Fruit fly (Drosophila melanogaster): ENCODE measurements around the gene CG32576.

CG32576 gene

dm6 chrX:16286083-16286666 lies 2.2 kb downstream of the CG32576 start, which contains the start of gene UQCR-14 (continued):
- TF ChIP-seq ATbp (GFP tag; optimal IDR thresholded peaks at IDR 0.05) (no peak), CG8478 (optimal IDR thresholded peaks at IDR 0.05) (no peak), kni (GFP tag; optimal IDR thresholded peaks at IDR 0.05) (no peak), phol (tag; optimal IDR thresholded peaks at IDR 0.05) (peak; percentile 39), esg (GFP tag; conservative IDR thresholded peaks at IDR 0.05) (no peak), lbe (GFP tag; optimal IDR thresholded peaks at IDR 0.05) (peak; percentile 37), Eip74EF (GFP tag; optimal IDR thresholded peaks at IDR 0.05) (no peak), tap (tag; optimal IDR thresholded peaks at IDR 0.05) (no peak), CG2199 (GFP tag; IDR thresholded peaks at IDR 0.05) (peak; percentile 21; the same call in 1 of the 3 replicates), slp2 (GFP tag; optimal IDR thresholded peaks at IDR 0.05) (no peak), CG17912 (GFP tag; optimal IDR thresholded peaks at IDR 0.05) (no peak), pnt (GFP tag; optimal IDR thresholded peaks at IDR 0.05) (no peak), Hey (tag; optimal IDR thresholded peaks at IDR 0.05) (no peak), CG2875 (GFP tag; optimal IDR thresholded peaks at IDR 0.05) (no peak), toy (GFP tag; IDR thresholded peaks at IDR 0.05) (no peak), gcm2 (GFP tag; optimal IDR thresholded peaks at IDR 0.05) (no peak), CG11247 (GFP tag; IDR thresholded peaks at IDR 0.05) (peak; percentile 18; the same call in 1 of the 2 replicates), E2f2 (GFP tag; IDR thresholded peaks at IDR 0.05) (peak; percentile 71), CG9817 (tag; optimal IDR thresholded peaks at IDR 0.05) (no peak), wdn (GFP tag; IDR thresholded peaks at IDR 0.05) (no peak), CG12155 (GFP tag; optimal IDR thresholded peaks at IDR 0.05) (peak; percentile 6), CG16863 (GFP tag; optimal IDR thresholded peaks at IDR 0.05) (no peak), NK7.1 (GFP tag; optimal IDR thresholded peaks at IDR 0.05) (no peak), CG7987 (GFP tag; optimal IDR thresholded peaks at IDR 0.05) (peak; percentile 3), Xrp1 (GFP tag; IDR thresholded peaks at IDR 0.05) (no peak), Asciz (GFP tag; optimal IDR thresholded peaks at IDR 0.05) (no peak), trh (GFP tag; optimal IDR thresholded peaks at IDR 0.05) (no peak), cato (GFP tag; optimal IDR thresholded peaks at IDR 0.05; ENCODE audit: borderline replicate concordance) (no peak), fd102C (GFP tag; optimal IDR thresholded peaks at IDR 0.05) (no peak), stc (GFP tag; IDR thresholded peaks at IDR 0.05) (no peak), fu2 (GFP tag; optimal IDR thresholded peaks at IDR 0.05) (peak; percentile 4), CG6683 (GFP tag; optimal IDR thresholded peaks at IDR 0.05) (no peak), tgo (GFP tag; IDR thresholded peaks at IDR 0.05) (no peak), Nf-YC (tag; optimal IDR thresholded peaks at IDR 0.05) (peak; percentile 44), al (GFP tag; IDR thresholded peaks at IDR 0.05) (peak; percentile 25; the same call in 1 of the 2 replicates), Hr39 (optimal IDR thresholded peaks at IDR 0.05) (no peak), maf-S (GFP tag; optimal IDR thresholded peaks at IDR 0.05) (no peak), CG8281 (tag; optimal IDR thresholded peaks at IDR 0.05) (no peak), CG6254 (GFP tag; optimal IDR thresholded peaks at IDR 0.05) (peak; percentile 6), cad (GFP tag; optimal IDR thresholded peaks at IDR 0.05) (no peak), CG4328 (GFP tag; optimal IDR thresholded peaks at IDR 0.05) (no peak), Atf3 (GFP tag; optimal IDR thresholded peaks at IDR 0.05) (no peak), lab (GFP tag; optimal IDR thresholded peaks at IDR 0.05) (no peak), mirr (GFP tag; optimal IDR thresholded peaks at IDR 0.05) (peak; percentile 36), tll (GFP tag; optimal IDR thresholded peaks at IDR 0.05) (no peak), Ada2b (GFP tag; IDR thresholded peaks at IDR 0.05) (no peak), C15 (GFP tag; IDR thresholded peaks at IDR 0.05) (no peak), CG1529 (GFP tag; optimal IDR thresholded peaks at IDR 0.05) (no peak), CkIIα-i1 (GFP tag; IDR thresholded peaks at IDR 0.05) (no peak), CG10209 (GFP tag; optimal IDR thresholded peaks at IDR 0.05) (peak; percentile 19)
